Worm (Caenorhabditis elegans) whole organism, dauer: ENCODE data around the gene C08F8.3.
"Not testable (repeated sequence)": the region's sequence is repeated elsewhere in the genome, so short reads cannot be mapped to it uniquely, and the experiment has no call there.

Experiments
- unc-62 ChIP-seq: sonication (generic microtip); optimal IDR thresholded peaks from 2 replicates; lab custom pipeline; 2017; ENCODE audit warnings: missing biosample characterization, missing genetic modification reagents, missing genetic modification characterization

Gene C08F8.3

DNA sequence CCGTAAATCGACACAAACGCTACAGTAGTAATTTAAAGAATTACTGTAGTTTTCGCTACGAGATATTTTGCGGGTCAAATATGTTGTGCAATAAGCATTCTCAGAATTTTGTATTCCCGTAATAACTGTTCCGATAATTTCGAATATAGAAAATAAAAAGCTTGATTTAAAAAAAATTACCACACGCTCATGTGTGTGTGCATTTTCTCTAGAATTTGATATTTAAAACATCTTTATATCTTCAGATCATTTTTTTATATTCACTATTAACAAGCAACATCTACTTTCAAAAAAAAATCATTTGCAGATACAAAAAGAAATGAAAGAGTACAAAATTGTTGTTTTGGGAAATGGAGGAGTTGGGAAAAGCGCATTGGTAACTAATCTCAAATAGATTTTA, 22.1 kb downstream of the C08F8.3 start, which contains the start of gene rap-3:
Gene rap-3 (plus strand): TSS at position 301 of the 400 bp plus-strand sequence.
- no peak for TF ChIP-seq unc-62

DNA sequence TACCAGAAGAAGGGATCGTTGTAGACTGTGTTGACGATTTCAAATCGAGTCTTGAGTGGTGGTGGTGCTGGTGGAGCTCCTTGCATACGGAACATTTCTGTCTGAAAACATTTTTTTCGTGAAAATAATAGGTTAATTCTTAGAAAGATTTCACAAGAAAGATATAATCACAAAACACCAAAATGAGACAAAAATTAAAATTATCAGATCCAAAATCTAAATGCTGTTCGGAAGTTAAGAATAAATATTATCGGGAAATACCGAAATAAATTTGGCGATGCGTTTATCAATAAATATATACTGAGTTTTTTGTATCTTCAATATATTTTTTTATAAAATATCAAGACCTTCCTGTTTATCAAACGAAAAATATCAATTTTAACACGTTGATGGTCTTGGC, 23.7 kb downstream of the C08F8.3 start, which contains the start of gene C08F8.9:
Gene C08F8.9 (minus strand): TSS at position 101 of the 400 bp plus-strand sequence.
- no peak for TF ChIP-seq unc-62

DNA sequence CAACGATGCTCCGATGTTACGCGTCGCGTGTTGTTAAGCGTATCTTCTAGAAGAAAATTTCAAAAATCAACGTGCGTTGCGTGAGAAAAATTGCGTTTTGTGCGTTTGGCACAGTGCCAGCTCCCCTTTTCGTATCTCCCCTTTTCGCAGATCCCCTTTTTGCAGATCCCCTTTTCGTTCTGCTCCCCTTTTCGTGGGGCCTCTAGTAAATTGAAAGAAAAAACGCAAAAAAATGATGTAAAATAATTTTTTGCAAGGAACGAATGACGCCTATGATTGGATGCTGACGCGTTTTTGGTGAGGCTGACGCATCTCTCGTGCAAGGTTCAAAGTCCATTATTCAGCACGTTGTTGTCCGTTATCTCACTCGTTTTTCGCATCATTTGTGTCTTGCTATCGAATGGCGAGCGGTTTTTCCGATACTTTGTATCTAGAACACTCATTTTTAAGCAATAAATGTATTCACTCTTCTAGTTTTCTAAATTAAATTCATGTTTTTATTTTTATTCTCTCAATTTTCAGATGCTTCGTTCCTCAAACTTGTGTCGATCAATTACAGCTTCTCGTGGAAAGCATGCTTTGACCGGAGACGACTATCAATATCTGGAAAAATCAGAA, 24.4 kb downstream of the C08F8.3 start, which contains the start of gene cpt-2:
Gene cpt-2 (plus strand): TSS at position 523 of the 618 bp plus-strand sequence.
- not testable (repeated sequence) for TF ChIP-seq unc-62

DNA sequence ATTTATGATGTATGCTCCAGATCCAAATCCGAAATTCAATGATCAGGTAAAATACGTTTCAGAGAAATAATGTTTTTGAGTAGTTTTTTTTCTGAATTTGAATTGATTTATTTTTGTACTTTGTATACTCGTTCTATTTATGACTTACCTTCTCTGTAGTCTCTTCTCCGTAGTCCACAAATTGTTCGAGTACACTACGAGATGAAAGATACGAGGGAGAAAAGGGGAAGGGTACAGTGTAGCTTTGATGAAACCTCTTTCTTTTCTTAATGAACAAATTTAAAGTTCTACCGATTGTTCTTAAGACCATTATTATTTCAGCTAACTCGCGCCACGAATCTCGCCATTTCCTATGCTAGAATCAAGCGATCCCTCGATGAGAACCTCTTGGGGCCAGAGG, 25.2 kb downstream of the C08F8.3 start:
- TF ChIP-seq unc-62 = no peak

DNA sequence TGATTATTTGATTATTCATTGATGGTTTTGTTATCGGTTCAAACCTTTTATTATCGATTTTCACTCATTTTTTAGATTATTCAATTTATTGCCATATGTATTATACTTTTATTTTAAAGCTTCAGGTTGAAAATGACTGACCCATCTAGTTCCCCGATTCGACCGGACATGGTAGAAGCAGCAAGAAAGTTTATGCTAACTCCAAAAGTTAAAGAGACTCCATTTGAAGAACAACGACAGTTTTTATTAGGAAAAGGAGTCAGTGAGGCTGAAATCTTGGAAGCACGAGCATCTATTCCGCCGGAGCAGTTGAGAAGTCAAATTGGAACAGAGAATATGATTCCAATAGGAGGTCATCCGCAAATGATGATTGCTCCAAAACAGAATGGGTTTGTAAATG, 28.2 kb downstream of the C08F8.3 start, which contains the start of gene prx-14:
Gene prx-14 (plus strand): TSS at position 120 of the 400 bp plus-strand sequence.
- TF ChIP-seq unc-62 = no peak

DNA sequence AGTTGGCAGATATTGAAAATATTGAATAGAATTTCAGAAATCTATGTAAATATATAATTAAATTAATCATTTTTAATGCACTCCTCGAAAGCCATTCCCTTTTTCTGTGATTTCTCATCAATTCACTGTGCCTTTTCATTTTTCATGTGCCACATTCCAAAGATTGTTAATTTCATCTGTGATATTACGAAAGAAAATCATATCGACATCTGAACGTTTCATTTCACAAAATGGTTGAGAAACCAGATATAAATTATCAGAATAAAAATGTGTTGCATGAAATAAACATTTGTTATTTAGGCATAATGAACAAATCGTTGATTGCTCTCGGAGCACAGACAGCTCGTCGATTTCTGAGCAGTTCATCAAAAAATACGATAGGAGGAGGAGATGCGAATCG, 29.1 kb downstream of the C08F8.3 start, which contains the start of gene nuaf-3:
Gene nuaf-3 (plus strand): TSS at position 301 of the 400 bp plus-strand sequence.
- no peak for TF ChIP-seq unc-62

DNA sequence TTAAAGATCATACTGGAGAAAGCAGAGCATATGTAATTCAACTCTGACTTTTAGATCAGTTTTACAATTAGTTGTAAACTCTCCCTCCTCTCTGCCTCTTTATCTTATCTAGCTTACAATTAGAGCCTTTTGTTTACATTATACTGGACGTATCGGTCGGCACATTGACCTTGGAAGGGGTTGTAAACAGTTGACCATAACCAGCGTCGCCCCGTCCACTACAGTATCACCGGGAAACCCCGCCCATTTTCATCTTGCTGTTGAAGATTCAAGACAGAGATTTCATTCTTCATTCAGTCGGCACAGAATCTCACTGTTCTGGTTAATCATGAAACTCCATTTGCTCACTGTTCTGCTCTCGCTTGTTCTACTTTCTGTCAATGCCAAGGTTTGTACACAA, 31.9 kb downstream of the C08F8.3 start, which contains the start of gene sdz-27:
Gene sdz-27 (plus strand): TSS at position 301 of the 400 bp plus-strand sequence.
- TF ChIP-seq unc-62 = no peak

DNA sequence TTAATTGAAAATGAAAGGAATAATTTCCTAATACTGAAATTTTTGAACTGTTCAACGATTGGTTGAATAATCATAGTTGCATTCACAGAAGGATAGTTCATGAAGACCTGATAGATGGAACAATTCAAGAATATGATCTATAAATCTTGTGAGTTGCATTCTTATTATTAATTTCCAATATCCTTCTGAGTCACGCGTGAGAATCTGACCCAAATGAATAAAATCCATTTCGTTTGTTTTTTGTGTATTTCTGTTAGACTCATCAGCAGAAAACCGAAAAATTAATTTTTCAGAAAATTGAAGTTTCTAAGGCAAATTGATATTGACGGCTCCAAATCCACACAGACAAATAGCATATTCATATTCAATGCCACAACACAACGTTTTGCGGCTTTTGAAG, 34.6 kb downstream of the C08F8.3 start, which contains the start of gene fbxb-79:
Gene fbxb-79 (minus strand): TSS at position 101 of the 400 bp plus-strand sequence.
- TF ChIP-seq unc-62 = no peak

DNA sequence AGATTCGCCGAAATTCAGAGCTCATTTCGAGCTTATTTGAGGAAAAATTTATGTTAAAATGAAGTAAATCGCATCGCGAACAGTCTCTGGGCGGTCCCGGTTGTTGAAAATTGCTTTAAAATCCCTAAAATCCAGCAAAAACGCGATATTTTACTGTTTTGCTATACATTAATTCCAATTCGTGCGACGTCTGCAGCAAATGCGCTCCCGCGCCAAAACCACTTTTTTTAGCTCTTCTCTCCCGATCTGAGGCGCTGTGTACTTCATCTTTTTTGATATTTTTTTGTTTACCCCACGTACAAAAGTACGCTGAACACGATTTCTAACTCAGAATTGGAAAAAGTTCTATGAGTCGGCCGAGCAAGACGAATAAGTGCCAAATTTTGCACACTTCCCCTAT, 44.1 kb downstream of the C08F8.3 start, which contains the start of gene R07H5.16:
Gene R07H5.16 (plus strand): TSS at position 348 of the 400 bp plus-strand sequence.
- TF ChIP-seq unc-62 = not testable (repeated sequence)

DNA sequence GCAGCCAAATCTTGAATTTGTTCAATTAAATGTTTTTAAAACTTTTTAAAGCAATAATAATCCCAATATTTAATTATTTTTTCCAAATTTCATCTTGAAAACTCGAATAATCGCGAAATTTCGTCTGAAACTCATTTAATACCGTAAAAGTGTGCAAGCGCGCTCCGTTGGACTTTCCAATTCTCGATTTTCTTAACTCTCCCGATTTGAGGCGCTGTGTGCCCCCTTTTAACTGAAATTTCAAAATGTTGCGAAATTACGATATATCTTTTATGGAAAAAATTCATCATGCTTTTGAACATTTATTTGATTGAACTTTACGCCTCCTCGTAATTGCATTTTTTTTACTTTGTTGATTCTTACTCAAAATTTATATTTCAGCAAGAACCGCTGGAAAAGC, 47.5 kb downstream of the C08F8.3 start, which contains the start of gene R07H5.11:
Gene R07H5.11 (plus strand): TSS at position 380 of the 400 bp plus-strand sequence.
- TF ChIP-seq unc-62 = not testable (repeated sequence)
